Worm (Caenorhabditis elegans): Measurements from ENCODE around the gene F58H1.7.

DNA sequence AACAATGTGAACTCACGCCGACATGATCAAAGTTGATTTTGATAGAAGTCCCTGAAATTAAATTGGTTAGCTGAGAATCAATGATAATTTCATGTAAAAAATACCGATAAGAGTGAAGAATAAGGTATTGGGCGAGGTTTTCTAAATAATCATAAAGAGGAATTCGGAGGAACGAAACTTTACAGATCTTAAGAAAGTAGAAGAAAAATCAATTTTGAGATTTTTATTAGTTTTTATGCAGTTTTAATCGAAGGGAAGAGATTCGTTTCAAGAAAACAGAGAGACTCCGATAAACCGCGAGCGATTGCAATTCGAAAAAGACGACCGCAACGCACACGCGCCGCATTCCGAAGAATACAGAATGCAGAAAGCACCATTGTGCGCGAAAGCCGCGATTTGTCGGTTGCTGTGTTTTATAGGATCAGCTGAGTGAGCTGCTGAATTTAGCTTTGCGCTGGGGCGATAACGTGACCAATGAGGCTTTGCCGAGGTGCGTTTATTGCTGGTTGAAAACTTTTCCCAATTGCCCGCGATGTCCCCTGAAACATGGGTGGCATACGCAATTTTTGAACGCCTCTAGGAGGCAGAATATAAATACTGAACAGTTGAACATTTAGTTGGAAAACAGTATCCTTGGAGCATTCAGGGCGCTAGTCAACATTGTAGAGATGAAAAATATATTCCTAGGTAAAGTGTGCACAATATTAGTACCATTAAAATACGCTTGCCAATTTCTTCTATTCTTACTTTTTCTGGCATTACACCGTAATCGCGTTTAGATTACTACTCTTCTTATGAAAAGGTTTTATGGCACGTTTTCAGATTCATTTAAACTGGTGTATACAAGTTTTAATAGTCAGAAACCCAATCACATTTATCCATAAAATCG is 15.3 kb upstream of the F58H1.7 start, which contains the start of gene snr-4:
- TF ChIP-seq flt-1 (GFP tag; IDR thresholded peaks at IDR 0.05) (peak; percentile 63), hmg-4 (GFP tag; optimal IDR thresholded peaks at IDR 0.05) (peak; percentile 57), tbx-37 (GFP tag; conservative IDR thresholded peaks at IDR 0.05) (no peak; the same call in 1 of the 2 replicates), tbx-11 (GFP tag; IDR thresholded peaks at IDR 0.05) (no peak), hnd-1 (tag; optimal IDR thresholded peaks at IDR 0.05) (no peak), scrt-1 (GFP tag; IDR thresholded peaks at IDR 0.05) (no peak), tra-4 (tag; optimal IDR thresholded peaks at IDR 0.05) (peak; percentile 8)
